Fruit fly (Drosophila melanogaster) whole organism, embryonic: Measurements from ENCODE around the gene Polr3E.
A peak's percentile ranks its signal among the peaks of the same experiment; 100 is the strongest.

Experiments
- Aef1 ChIP-seq: fragments of 200-800 bp; sonication (Bioruptor generic); IDR thresholded peaks from 3 replicates; pipeline ENCODE4 v1.3.6; 2022; ENCODE audit warnings: missing biosample characterization, missing genetic modification characterization
- B-H1 ChIP-seq: fragments of 200-800 bp; sonication (Bioruptor generic); IDR thresholded peaks from 3 replicates; pipeline ENCODE4 v1.3.6; 2022; ENCODE audit warnings: missing biosample characterization, missing genetic modification characterization
- BtbVII ChIP-seq: fragments of 200-800 bp; sonication (Bioruptor generic); optimal IDR thresholded peaks from 3 replicates; lab custom pipeline; 2017; ENCODE audit warnings: missing biosample characterization, mild to moderate bottlenecking, missing genetic modification characterization
- CG11085 ChIP-seq: fragments of 200-800 bp; sonication (Bioruptor generic); IDR thresholded peaks from 2 replicates; pipeline ENCODE4 v1.3.6; 2022; ENCODE audit warnings: missing biosample characterization, missing genetic modification characterization
- CG11504 ChIP-seq: fragments of 200-800 bp; sonication (Bioruptor generic); optimal IDR thresholded peaks from 3 replicates; lab custom pipeline; 2019; ENCODE audit warnings: missing biosample characterization, mild to moderate bottlenecking, missing genetic modification characterization, moderate library complexity
- CG14667 ChIP-seq: fragments of 200-800 bp; sonication (Bioruptor generic); IDR thresholded peaks from 2 replicates; pipeline ENCODE4 v1.3.6; 2022; ENCODE audit warnings: missing biosample characterization, missing genetic modification characterization
- CG17359 ChIP-seq: fragments of 200-800 bp; sonication (Bioruptor generic); optimal IDR thresholded peaks from 3 replicates; lab custom pipeline; 2018; ENCODE audit warnings: missing biosample characterization, mild to moderate bottlenecking, missing genetic modification characterization, moderate library complexity
- CG2116 ChIP-seq: fragments of 200-800 bp; sonication (Bioruptor generic); optimal IDR thresholded peaks from 3 replicates; lab custom pipeline; 2018; ENCODE audit warnings: missing biosample characterization, mild to moderate bottlenecking, missing genetic modification characterization
- CG3281 ChIP-seq: fragments of 200-800 bp; sonication (Bioruptor generic); optimal IDR thresholded peaks from 3 replicates; lab custom pipeline; 2017; ENCODE audit warnings: missing biosample characterization, mild to moderate bottlenecking, missing genetic modification characterization
- CG33213 ChIP-seq: fragments of 200-800 bp; sonication (Bioruptor generic); optimal IDR thresholded peaks from 3 replicates; lab custom pipeline; 2016; ENCODE audit warnings: missing biosample characterization, missing genetic modification characterization
- CG7745 ChIP-seq: fragments of 200-800 bp; sonication (Bioruptor generic); optimal IDR thresholded peaks from 2 replicates; lab custom pipeline; 2018; ENCODE audit warnings: missing biosample characterization, mild to moderate bottlenecking, missing genetic modification characterization, moderate library complexity
- CG7987 ChIP-seq: fragments of 200-800 bp; sonication (Bioruptor generic); optimal IDR thresholded peaks from 2 replicates; lab custom pipeline; 2018; ENCODE audit warnings: missing biosample characterization, mild to moderate bottlenecking, missing genetic modification characterization, moderate library complexity
- CG8281 ChIP-seq: fragments of 200-800 bp; sonication (Bioruptor generic); optimal IDR thresholded peaks from 2 replicates; lab custom pipeline; 2018; ENCODE audit warnings: missing biosample characterization, mild to moderate bottlenecking, missing genetic modification characterization, moderate library complexity
- CG8359 ChIP-seq: fragments of 200-800 bp; sonication (Bioruptor generic); optimal IDR thresholded peaks from 2 replicates; lab custom pipeline; 2017; ENCODE audit warnings: missing biosample characterization, mild to moderate bottlenecking, missing genetic modification characterization, borderline replicate concordance
- CG8924 ChIP-seq: fragments of 200-800 bp; optimal IDR thresholded peaks from 3 replicates; lab custom pipeline; 2019; ENCODE audit warnings: missing biosample characterization, mild to moderate bottlenecking, missing genetic modification characterization, moderate library complexity
- CG9932 ChIP-seq: fragments of 200-800 bp; sonication (Bioruptor generic); IDR thresholded peaks from 2 replicates; pipeline ENCODE4 v1.3.6; 2022; ENCODE audit warnings: missing biosample characterization, missing genetic modification characterization
- Dbx ChIP-seq: fragments of 200-800 bp; sonication (Bioruptor generic); IDR thresholded peaks from 3 replicates; pipeline ENCODE4 v1.3.6; 2022; ENCODE audit warnings: missing biosample characterization, missing genetic modification characterization
- E2f2 ChIP-seq: fragments of 200-800 bp; sonication (Bioruptor generic); IDR thresholded peaks from 2 replicates; pipeline ENCODE4 v1.3.6; 2022; ENCODE audit warnings: missing biosample characterization, missing genetic modification characterization
- Eip74EF ChIP-seq, 2 experiments: fragments of 200-800 bp in 1 of 2; fragments of >200 bp in 1 of 2; sonication (Bioruptor generic) in 1 of 2; optimal IDR thresholded peaks; 2 replicates each; lab custom pipeline; 2017 to 2019; ENCODE audit warnings: missing biosample characterization in 2 of 2, missing genetic modification characterization in 2 of 2, mild to moderate bottlenecking in 1 of 2, moderate library complexity in 1 of 2
- H15 ChIP-seq: fragments of 200-800 bp; sonication (Bioruptor generic); IDR thresholded peaks from 3 replicates; pipeline ENCODE4 v1.3.6; 2022; ENCODE audit warnings: missing biosample characterization, missing genetic modification characterization
- HmgZ ChIP-seq: fragments of 200-800 bp; sonication (Bioruptor generic); optimal IDR thresholded peaks from 2 replicates; lab custom pipeline; 2018; ENCODE audit warnings: missing biosample characterization, mild to moderate bottlenecking, missing genetic modification characterization
- Lim3 ChIP-seq: fragments of 200-800 bp; sonication (Bioruptor generic); IDR thresholded peaks from 2 replicates; pipeline ENCODE4 v1.3.6; 2022; ENCODE audit warnings: missing biosample characterization, missing genetic modification characterization
- MESR4 ChIP-seq: fragments of 200-800 bp; sonication (Bioruptor generic); optimal IDR thresholded peaks from 2 replicates; lab custom pipeline; 2018; ENCODE audit warnings: missing biosample characterization, mild to moderate bottlenecking, missing genetic modification characterization, moderate library complexity
- Neu2 ChIP-seq: fragments of 200-800 bp; sonication (Bioruptor generic); optimal IDR thresholded peaks from 3 replicates; lab custom pipeline; 2016; ENCODE audit warnings: missing biosample characterization, missing genetic modification characterization, borderline replicate concordance
- Ptx1 ChIP-seq: fragments of 200-800 bp; sonication (Bioruptor generic); IDR thresholded peaks from 2 replicates; pipeline ENCODE4 v1.3.6; 2022; ENCODE audit warnings: missing biosample characterization, missing genetic modification characterization
- Rfx ChIP-seq: fragments of 200-800 bp; sonication (Bioruptor generic); IDR thresholded peaks from 2 replicates; pipeline ENCODE4 v1.3.6; 2022; ENCODE audit warnings: missing biosample characterization, missing genetic modification characterization
- Rx ChIP-seq: fragments of 200-800 bp; sonication (Bioruptor generic); IDR thresholded peaks from 2 replicates; pipeline ENCODE4 v1.3.6; 2022; ENCODE audit warnings: missing biosample characterization, missing genetic modification characterization
- Sox100B ChIP-seq: fragments of 200-800 bp; sonication (Bioruptor generic); optimal IDR thresholded peaks from 3 replicates; lab custom pipeline; 2018; ENCODE audit warnings: missing biosample characterization, mild to moderate bottlenecking, missing genetic modification characterization
- Sry-δ ChIP-seq: fragments of 200-800 bp; sonication (Bioruptor generic); optimal IDR thresholded peaks from 2 replicates; lab custom pipeline; 2016; ENCODE audit warnings: missing biosample characterization, missing genetic modification characterization
- Xrp1 ChIP-seq: fragments of 200-800 bp; sonication (Bioruptor generic); IDR thresholded peaks from 2 replicates; pipeline ENCODE4 v1.3.6; 2022; ENCODE audit warnings: missing biosample characterization, missing genetic modification characterization
- bbx ChIP-seq: fragments of 200-800 bp; sonication (Bioruptor generic); IDR thresholded peaks from 2 replicates; pipeline ENCODE4 v1.3.6; 2022; ENCODE audit warnings: missing biosample characterization, missing genetic modification characterization; ENCODE audit not compliant: partially characterized antibody
- bowl ChIP-seq: fragments of 200-800 bp; sonication (Bioruptor generic); IDR thresholded peaks from 2 replicates; pipeline ENCODE4 v1.3.6; 2022; ENCODE audit warnings: missing biosample characterization, missing genetic modification characterization
- btn ChIP-seq: fragments of 200-800 bp; sonication (Bioruptor generic); optimal IDR thresholded peaks from 2 replicates; lab custom pipeline; 2016; ENCODE audit warnings: missing biosample characterization, missing genetic modification characterization
- dmrt11E ChIP-seq: fragments of 200-800 bp; sonication (Bioruptor generic); optimal IDR thresholded peaks from 3 replicates; lab custom pipeline; 2018; ENCODE audit warnings: missing biosample characterization, mild to moderate bottlenecking, missing genetic modification characterization, moderate library complexity
- dmrt99B ChIP-seq: fragments of 200-800 bp; sonication (Bioruptor generic); optimal IDR thresholded peaks from 2 replicates; lab custom pipeline; 2018; ENCODE audit warnings: missing biosample characterization, mild to moderate bottlenecking, missing genetic modification characterization, moderate library complexity
- emc ChIP-seq: fragments of 200-800 bp; sonication (Bioruptor generic); optimal IDR thresholded peaks from 2 replicates; lab custom pipeline; 2016; ENCODE audit warnings: missing biosample characterization, missing genetic modification characterization
- eve ChIP-seq, 2 experiments: fragments of >200 bp; optimal IDR thresholded peaks; 2 replicates each; lab custom pipeline; 2017; ENCODE audit warnings: missing biosample characterization in 2 of 2, missing genetic modification characterization in 2 of 2
- eyg ChIP-seq: fragments of 200-800 bp; sonication (Bioruptor generic); optimal IDR thresholded peaks from 3 replicates; lab custom pipeline; 2016; ENCODE audit warnings: missing biosample characterization, missing genetic modification characterization
- ftz-f1 ChIP-seq: fragments of 200-800 bp; sonication (Bioruptor generic); optimal IDR thresholded peaks from 2 replicates; lab custom pipeline; 2016; ENCODE audit warnings: missing biosample characterization, missing genetic modification characterization
- gcm ChIP-seq: fragments of 200-800 bp; sonication (Bioruptor generic); optimal IDR thresholded peaks from 2 replicates; lab custom pipeline; 2019; ENCODE audit warnings: missing biosample characterization, mild to moderate bottlenecking, missing genetic modification characterization, moderate library complexity
- gt ChIP-seq: fragments of 200-800 bp; sonication (Bioruptor generic); IDR thresholded peaks from 2 replicates; pipeline ENCODE4 v1.3.6; 2022; ENCODE audit warnings: missing biosample characterization, missing genetic modification characterization
- hth ChIP-seq: fragments of >200 bp; optimal IDR thresholded peaks from 2 replicates; lab custom pipeline; 2017; ENCODE audit warnings: inconsistent platforms
- inv ChIP-seq: fragments of 200-800 bp; sonication (Bioruptor generic); IDR thresholded peaks from 2 replicates; pipeline ENCODE4 v1.3.6; 2022; ENCODE audit warnings: missing biosample characterization, missing genetic modification characterization; ENCODE audit not compliant: partially characterized antibody
- ken ChIP-seq: fragments of 200-800 bp; sonication (Bioruptor generic); IDR thresholded peaks from 3 replicates; pipeline ENCODE4 v1.3.6; 2022; ENCODE audit warnings: missing biosample characterization, missing genetic modification characterization
- nmo ChIP-seq: fragments of 200-800 bp; sonication (Bioruptor generic); optimal IDR thresholded peaks from 2 replicates; lab custom pipeline; 2018; ENCODE audit warnings: missing biosample characterization, mild to moderate bottlenecking, missing genetic modification characterization, moderate library complexity
- onecut ChIP-seq: fragments of 200-800 bp; sonication (Bioruptor generic); IDR thresholded peaks from 2 replicates; pipeline ENCODE4 v1.3.6; 2022; ENCODE audit warnings: missing biosample characterization, missing genetic modification characterization
- phol ChIP-seq: fragments of 200-800 bp; sonication (Bioruptor generic); optimal IDR thresholded peaks from 3 replicates; lab custom pipeline; 2018; ENCODE audit warnings: missing biosample characterization, mild to moderate bottlenecking, missing genetic modification characterization, moderate library complexity
- ro ChIP-seq: fragments of 200-800 bp; sonication (Bioruptor generic); IDR thresholded peaks from 2 replicates; pipeline ENCODE4 v1.3.6; 2022; ENCODE audit warnings: missing biosample characterization, missing genetic modification characterization
- salm ChIP-seq: fragments of 200-800 bp; sonication (Bioruptor generic); optimal IDR thresholded peaks from 2 replicates; lab custom pipeline; 2018; ENCODE audit warnings: missing biosample characterization, mild to moderate bottlenecking, missing genetic modification characterization
- shn ChIP-seq: fragments of 200-800 bp; sonication (Bioruptor generic); optimal IDR thresholded peaks from 3 replicates; lab custom pipeline; 2016; ENCODE audit warnings: missing biosample characterization, missing genetic modification characterization
- usp ChIP-seq: fragments of >200 bp; optimal IDR thresholded peaks from 2 replicates; lab custom pipeline; 2017; ENCODE audit warnings: missing biosample characterization, missing genetic modification characterization

Polr3E gene

DNA sequence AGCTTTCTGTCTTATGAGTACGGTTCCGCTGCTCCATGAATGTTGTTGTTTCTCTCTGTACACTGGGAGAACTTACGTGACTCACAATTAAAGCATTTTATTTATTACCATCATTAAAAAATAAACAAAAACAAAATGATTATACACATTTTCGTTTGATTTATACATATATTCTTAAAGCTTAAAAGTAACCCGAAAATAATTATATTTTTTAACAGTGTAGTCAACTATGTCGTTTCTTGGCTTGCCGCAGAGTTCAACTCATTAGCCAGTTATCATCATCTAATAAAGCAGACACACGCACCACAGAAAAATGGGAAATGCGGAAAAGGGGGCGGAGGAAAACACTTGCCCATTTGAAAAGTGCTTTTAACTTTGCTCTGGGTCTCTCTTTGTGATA lies 5.8 kb downstream of the Polr3E start (continued):
- TF ChIP-seq B-H1 (GFP tag; lab: Robert Waterston, UW) (peak; percentile 47; the same call in 2 of the 3 replicates), dmrt99B (tag; lab: Kevin White, UChicago) (peak; percentile 88), MESR4 (peak; percentile 15), btn (GFP tag; lab: Kevin White, UChicago) (peak; percentile 31), Ptx1 (GFP tag; lab: Robert Waterston, UW) (peak; percentile 71), CG8924 (tag; lab: Kevin White, UChicago) (peak; percentile 88), CG7987 (GFP tag; lab: Kevin White, UChicago) (no peak), Eip74EF (GFP tag; optimal IDR thresholded peaks at IDR 0.05; lab: Kevin White, UChicago) (peak in 1 of 2 experiments; percentile 81), CG2116 (GFP tag; lab: Kevin White, UChicago) (peak; percentile 31), CG11504 (tag; lab: Kevin White, UChicago) (peak; percentile 87), salm (tag; lab: Kevin White, UChicago) (peak; percentile 55), BtbVII (GFP tag; lab: Kevin White, UChicago) (peak; percentile 67), Lim3 (GFP tag; lab: Robert Waterston, UW) (no peak), HmgZ (peak; percentile 77), CG14667 (GFP tag; lab: Robert Waterston, UW) (peak; percentile 49; the same call in 1 of the 2 replicates), Rfx (GFP tag; lab: Robert Waterston, UW) (peak; percentile 65), CG17359 (tag; lab: Kevin White, UChicago) (peak; percentile 83), bbx (GFP tag; lab: Robert Waterston, UW) (no peak), CG8359 (no peak), ken (GFP tag; lab: Robert Waterston, UW) (no peak), E2f2 (GFP tag; lab: Robert Waterston, UW) (peak; percentile 51; the same call in 1 of the 2 replicates), bowl (GFP tag; lab: Robert Waterston, UW) (no peak), gcm (GFP tag; lab: Kevin White, UChicago) (peak; percentile 93), onecut (GFP tag; lab: Robert Waterston, UW) (peak; percentile 53), Aef1 (GFP tag; lab: Robert Waterston, UW) (peak; percentile 68), CG33213 (GFP tag; lab: Kevin White, UChicago) (peak; percentile 14), Dbx (GFP tag; lab: Robert Waterston, UW) (peak; percentile 65; the same call in 2 of the 3 replicates), usp (GFP tag; lab: Kevin White, UChicago) (no peak), H15 (GFP tag; lab: Robert Waterston, UW) (no peak; the same call in 2 of the 3 replicates), eve (GFP tag; optimal IDR thresholded peaks at IDR 0.05; lab: Kevin White, UChicago) (no peak), gt (GFP tag; lab: Robert Waterston, UW) (no peak), CG9932 (GFP tag; lab: Robert Waterston, UW) (peak; percentile 68), CG8281 (peak; percentile 49), phol (tag; lab: Kevin White, UChicago) (peak; percentile 85), eyg (GFP tag; lab: Kevin White, UChicago) (peak; percentile 32), Rx (GFP tag; lab: Robert Waterston, UW) (no peak), hth (lab: Kevin White, UChicago) (no peak), emc (GFP tag; lab: Kevin White, UChicago) (peak; percentile 0), Sox100B (peak; percentile 70), CG3281 (peak; percentile 67), inv (GFP tag; lab: Robert Waterston, UW) (no peak), Xrp1 (peak; percentile 86), Neu2 (GFP tag; lab: Kevin White, UChicago) (no peak), CG7745 (tag; lab: Kevin White, UChicago) (no peak), CG11085 (no peak), shn (GFP tag; lab: Kevin White, UChicago) (no peak), ftz-f1 (no peak), nmo (GFP tag; lab: Kevin White, UChicago) (peak; percentile 86), ro (no peak), Sry-δ (GFP tag; lab: Kevin White, UChicago) (peak; percentile 29), dmrt11E (tag; lab: Kevin White, UChicago) (peak; percentile 79)
